Fruit fly (Drosophila melanogaster): ENCODE results near the gene CG8534.

DNA sequence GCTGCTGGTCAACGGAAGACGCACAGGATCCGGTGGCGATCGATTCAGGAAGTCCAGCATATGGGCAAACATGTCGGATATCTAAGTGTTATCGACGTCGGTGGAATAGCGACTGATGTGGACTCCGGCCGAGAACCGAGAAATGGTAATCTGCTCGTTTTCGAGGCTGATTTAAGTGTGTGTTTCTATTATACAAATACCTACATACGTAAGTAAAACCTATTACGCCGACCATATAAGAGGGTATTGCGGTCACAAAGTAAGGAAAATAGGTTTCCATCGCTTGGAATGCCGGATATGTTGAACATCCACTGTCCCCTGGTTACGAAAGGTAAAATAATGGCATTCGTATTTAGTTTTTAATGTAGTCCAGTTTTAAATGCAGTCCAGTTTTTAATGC lies 5.7 kb downstream of the CG8534 start, which contains the start of gene CG9459:
- no peak for TF ChIP-seq CG12659 (GFP tag; optimal IDR thresholded peaks at IDR 0.05)
- TF ChIP-seq abd-A (tag; optimal IDR thresholded peaks at IDR 0.05) = no peak
- no peak for TF ChIP-seq Six4 (GFP tag; optimal IDR thresholded peaks at IDR 0.05)
- TF ChIP-seq bcd (GFP tag; optimal IDR thresholded peaks at IDR 0.05) = no peak
- TF ChIP-seq klu (GFP tag; IDR thresholded peaks at IDR 0.05) = no peak
- TF ChIP-seq ara (GFP tag; IDR thresholded peaks at IDR 0.05) = no peak
- TF ChIP-seq fd64A (GFP tag; optimal IDR thresholded peaks at IDR 0.05) = no peak
- no peak for TF ChIP-seq Ada2b (GFP tag; IDR thresholded peaks at IDR 0.05)
- no peak for TF ChIP-seq run (tag; optimal IDR thresholded peaks at IDR 0.05)
- TF ChIP-seq org-1 (GFP tag; optimal IDR thresholded peaks at IDR 0.05) = no peak
- TF ChIP-seq hth (optimal IDR thresholded peaks at IDR 0.05) = no peak

Data from whole organism, embryonic.